Worm (Caenorhabditis elegans): ENCODE data around the gene cul-2.

ce11 chrIII:13667739-13668138 lies 19.3 kb upstream of the cul-2 start, which contains the start of gene flp-15:
- TF ChIP-seq spr-3 (GFP tag; optimal IDR thresholded peaks at IDR 0.05) (no peak), ceh-82 (tag; optimal IDR thresholded peaks at IDR 0.05) (no peak), F44E2.7 (GFP tag; IDR thresholded peaks at IDR 0.05) (no peak), fkh-10 (GFP tag; optimal IDR thresholded peaks at IDR 0.05) (no peak), nhr-11 (tag; optimal IDR thresholded peaks at IDR 0.05) (no peak), fos-1 (tag; optimal IDR thresholded peaks at IDR 0.05) (no peak), nhr-102 (tag; optimal IDR thresholded peaks at IDR 0.05) (no peak), egl-27 (tag; optimal IDR thresholded peaks at IDR 0.05) (no peak), lin-15B (tag; optimal IDR thresholded peaks at IDR 0.05) (no peak)
